Worm (Caenorhabditis elegans) whole organism, L2 larva: ENCODE measurements around the gene R02F11.3.

Experiments used
- C34F6.9 ChIP-seq: fragments of 150-350 bp; optimal IDR thresholded peaks from 2 replicates; lab custom pipeline; 2014; ENCODE audit warnings: missing biosample characterization, missing genetic modification characterization
- egl-27 ChIP-seq: sonication (generic microtip); optimal IDR thresholded peaks from 3 replicates; lab custom pipeline; 2017; ENCODE audit warnings: missing biosample characterization, missing genetic modification reagents, missing genetic modification characterization
- elt-1 ChIP-seq: fragments of 150-350 bp; optimal IDR thresholded peaks from 2 replicates; lab custom pipeline; 2014; ENCODE audit warnings: missing biosample characterization, missing genetic modification characterization
- lin-39 ChIP-seq: fragments of 150-350 bp; optimal IDR thresholded peaks from 2 replicates; lab custom pipeline; 2014; ENCODE audit warnings: missing biosample characterization, missing genetic modification reagents, missing genetic modification characterization
- nhr-10 ChIP-seq: sonication (generic microtip); optimal IDR thresholded peaks from 2 replicates; lab custom pipeline; 2017; ENCODE audit warnings: missing biosample characterization, missing genetic modification characterization
- skn-1 ChIP-seq: sonication (generic microtip); optimal IDR thresholded peaks from 2 replicates; lab custom pipeline; 2017; ENCODE audit warnings: missing biosample characterization, missing genetic modification characterization
- ztf-11 ChIP-seq: sonication (generic microtip); optimal IDR thresholded peaks from 2 replicates; lab custom pipeline; 2017; ENCODE audit warnings: missing biosample characterization, missing genetic modification characterization

ce11 chrV:4851138-4851537 lies 45.4 kb upstream of the R02F11.3 start, which contains the start of gene nex-4:
- TF ChIP-seq nhr-10 (no peak), lin-39 (tag; lab: Kevin White, UChicago) (no peak), ztf-11 (tag; lab: Kevin White, UChicago) (no peak), skn-1 (tag; lab: Kevin White, UChicago) (no peak), C34F6.9 (tag; lab: Kevin White, UChicago) (no peak), egl-27 (tag; lab: Kevin White, UChicago) (no peak), elt-1 (tag; lab: Kevin White, UChicago) (no peak)
